Worm (Caenorhabditis elegans) whole organism, young adult: ENCODE data around the gene srh-292.

Experiments
- F33H1.4 ChIP-seq: fragments of 200-800 bp; sonication (Bioruptor generic); IDR thresholded peaks from 2 replicates; pipeline ENCODE4 v1.3.6; 2022; ENCODE audit warnings: missing genetic modification reagents, missing genetic modification characterization, missing compliant biosample characterization
- ama-1 ChIP-seq, 3 experiments: fragments of 150-350 bp in 1 of 3; sonication (generic microtip) in 2 of 3; optimal IDR thresholded peaks; 2 replicates each; lab custom pipeline; 2014 to 2018; ENCODE audit warnings: missing biosample characterization in 2 of 3, missing genetic modification characterization in 2 of 3, missing genetic modification reagents in 2 of 3
- attf-5 ChIP-seq: fragments of 200-800 bp; sonication (Bioruptor generic); optimal IDR thresholded peaks from 2 replicates; lab custom pipeline; 2018; ENCODE audit warnings: mild to moderate bottlenecking, missing genetic modification characterization, missing compliant biosample characterization
- egl-18 ChIP-seq: fragments of 200-800 bp; sonication (Bioruptor generic); IDR thresholded peaks from 2 replicates; pipeline ENCODE4 v1.3.6; 2022; ENCODE audit warnings: missing genetic modification reagents, missing genetic modification characterization, missing compliant biosample characterization
- hrde-1 ChIP-seq: sonication (generic microtip); optimal IDR thresholded peaks from 2 replicates; lab custom pipeline; 2016; ENCODE audit warnings: missing genetic modification characterization, mild to moderate bottlenecking, missing compliant biosample characterization, moderate library complexity, missing genotype, missing genetic modification reagents, borderline replicate concordance
- lsy-27 ChIP-seq: sonication (generic microtip); optimal IDR thresholded peaks from 2 replicates; lab custom pipeline; 2017; ENCODE audit warnings: missing genetic modification characterization, mild to moderate bottlenecking, missing compliant biosample characterization, antibody characterized with exemption, missing genotype, borderline replicate concordance; ENCODE audit not compliant: insufficient read depth
- unc-62 ChIP-seq: fragments of 150-350 bp; optimal IDR thresholded peaks from 2 replicates; lab custom pipeline; 2014; ENCODE audit warnings: missing biosample characterization, missing genetic modification reagents, missing genetic modification characterization
- zfh-2 ChIP-seq: fragments of 200-800 bp; sonication (Bioruptor generic); conservative IDR thresholded peaks from 2 replicates; pipeline ENCODE4 v1.3.6; 2022; ENCODE audit warnings: missing genetic modification reagents, missing genetic modification characterization, missing compliant biosample characterization

DNA sequence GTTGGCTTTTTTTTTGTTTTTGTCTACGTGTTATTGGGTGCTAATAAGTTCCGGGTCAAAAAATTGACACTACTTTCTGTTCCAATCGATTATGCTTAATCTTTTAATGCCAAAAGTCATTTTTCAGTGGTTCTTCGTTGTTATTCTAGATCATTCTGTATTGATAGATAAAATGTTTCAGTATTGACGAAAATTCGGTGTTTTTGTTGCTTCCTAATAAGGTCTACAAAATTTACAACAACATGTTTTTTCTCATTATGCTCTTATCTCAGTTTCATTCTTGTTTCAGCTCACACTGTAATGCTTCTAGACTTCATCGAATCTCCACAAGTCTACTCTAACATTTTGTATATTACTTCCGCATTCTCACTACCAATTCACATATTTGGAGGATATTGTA, 28.8 kb downstream of the srh-292 start, which contains the start of gene srh-303:
- no peak for TF ChIP-seq ama-1 (optimal IDR thresholded peaks at IDR 0.05; lab: Kevin White, UChicago)
- no peak for TF ChIP-seq ama-1 (GFP tag; optimal IDR thresholded peaks at IDR 0.05; lab: Kevin White, UChicago)
- no peak for TF ChIP-seq lsy-27 (tag; lab: Kevin White, UChicago)
- no peak for TF ChIP-seq F33H1.4 (GFP tag; lab: Robert Waterston, UW)
- no peak for TF ChIP-seq unc-62 (GFP tag; lab: Kevin White, UChicago)
- TF ChIP-seq attf-5: no peak
- TF ChIP-seq egl-18: no peak
- TF ChIP-seq zfh-2 (GFP tag; lab: Robert Waterston, UW): no peak
- TF ChIP-seq hrde-1 (tag; lab: Kevin White, UChicago): no peak
